Worm (Caenorhabditis elegans) whole organism, L3 larva: Measurements from ENCODE around the gene lido-17.

Experiments used
- ceh-82 ChIP-seq: fragments of 150-350 bp; optimal IDR thresholded peaks from 2 replicates; lab custom pipeline; 2014; ENCODE audit warnings: missing biosample characterization, missing genetic modification characterization
- lin-39 ChIP-seq: fragments of 150-350 bp; optimal IDR thresholded peaks from 2 replicates; lab custom pipeline; 2018; ENCODE audit warnings: missing biosample characterization, missing genetic modification reagents, missing genetic modification characterization
- nhr-12 ChIP-seq: fragments of 150-350 bp; optimal IDR thresholded peaks from 2 replicates; lab custom pipeline; 2014; ENCODE audit warnings: missing biosample characterization, missing genetic modification characterization
- nhr-28 ChIP-seq: fragments of 150-350 bp; optimal IDR thresholded peaks from 2 replicates; lab custom pipeline; 2014; ENCODE audit warnings: missing biosample characterization, missing genetic modification characterization
- nhr-76 ChIP-seq: fragments of 150-350 bp; sonication (generic microtip); optimal IDR thresholded peaks from 5 replicates; lab custom pipeline; 2014; ENCODE audit warnings: missing biosample characterization, missing genetic modification characterization
- unc-39 ChIP-seq: sonication (generic microtip); optimal IDR thresholded peaks from 4 replicates; lab custom pipeline; 2017; ENCODE audit warnings: missing biosample characterization, missing genetic modification characterization

ce11 chrII:9369394-9369793 is 23.2 kb downstream of the lido-17 start:
- TF ChIP-seq nhr-12 (tag; lab: Kevin White, UChicago), result no peak
- TF ChIP-seq ceh-82, result no peak
- no peak for TF ChIP-seq nhr-28 (tag; lab: Kevin White, UChicago)
- no peak for TF ChIP-seq unc-39 (tag; lab: Kevin White, UChicago)
- no peak for TF ChIP-seq nhr-76 (tag; lab: Kevin White, UChicago)
- no peak for TF ChIP-seq lin-39 (tag; lab: Kevin White, UChicago)
